Fruit fly (Drosophila melanogaster): Measurements from ENCODE around the gene CalpC.

The CalpC gene

DNA sequence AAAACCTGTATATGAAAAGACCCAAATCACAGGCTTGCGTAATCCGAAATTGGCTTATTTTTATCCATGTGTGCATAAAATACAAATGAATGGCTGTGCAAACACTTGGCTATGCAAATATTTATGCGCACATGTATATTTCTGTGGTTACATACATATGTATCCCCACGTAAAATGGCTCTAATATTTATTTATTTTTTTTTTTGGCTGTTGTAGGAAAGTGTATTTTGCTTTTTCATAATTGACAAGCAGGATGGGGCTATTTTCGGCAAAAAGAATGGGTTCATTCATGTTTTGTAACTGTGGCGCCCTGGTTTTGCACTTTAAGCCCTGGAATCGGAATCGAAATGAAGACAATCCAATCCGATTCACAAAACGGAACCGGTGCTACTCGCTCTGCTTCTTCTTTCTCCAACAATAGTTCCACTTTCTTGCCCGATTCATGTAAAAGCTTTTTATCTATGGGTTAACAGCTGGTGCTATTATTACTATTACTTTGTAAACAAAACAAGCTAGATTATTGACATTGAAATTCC lies 9.6 kb downstream of the CalpC start (continued):
- TF ChIP-seq Hr3 (GFP tag; optimal IDR thresholded peaks at IDR 0.05) (peak; percentile 52), YL-1 (GFP tag; optimal IDR thresholded peaks at IDR 0.05) (no peak), CG1529 (GFP tag; optimal IDR thresholded peaks at IDR 0.05) (peak; percentile 31), schlank (tag; optimal IDR thresholded peaks at IDR 0.05) (peak; percentile 64), CG10565 (GFP tag; optimal IDR thresholded peaks at IDR 0.05) (no peak), CG8290 (GFP tag; optimal IDR thresholded peaks at IDR 0.05) (peak; percentile 5), CG8290 (tag; optimal IDR thresholded peaks at IDR 0.05) (peak in 1 of 2 experiments; percentile 79), CG8281 (tag; optimal IDR thresholded peaks at IDR 0.05) (peak; percentile 23), CG13296 (GFP tag; optimal IDR thresholded peaks at IDR 0.05) (peak; percentile 65), CG6683 (GFP tag; optimal IDR thresholded peaks at IDR 0.05) (no peak), CG4707 (GFP tag; optimal IDR thresholded peaks at IDR 0.05) (peak; percentile 14), CG15514 (GFP tag; optimal IDR thresholded peaks at IDR 0.05) (peak; percentile 99), Poxn (GFP tag; IDR thresholded peaks at IDR 0.05) (no peak), sc (optimal IDR thresholded peaks at IDR 0.05) (no peak), sc (GFP tag; optimal IDR thresholded peaks at IDR 0.05) (no peak), CG34376 (GFP tag; optimal IDR thresholded peaks at IDR 0.05) (peak; percentile 60), TFAM (GFP tag; optimal IDR thresholded peaks at IDR 0.05) (no peak), CG4424 (GFP tag; optimal IDR thresholded peaks at IDR 0.05) (peak; percentile 65), fd96Cb (tag; optimal IDR thresholded peaks at IDR 0.05) (peak; percentile 58), CG18262 (tag; optimal IDR thresholded peaks at IDR 0.05) (peak; percentile 30), CHES-1-like (GFP tag; optimal IDR thresholded peaks at IDR 0.05) (peak; percentile 73), eyg (GFP tag; optimal IDR thresholded peaks at IDR 0.05) (peak; percentile 52), HmgD (GFP tag; optimal IDR thresholded peaks at IDR 0.05) (peak; percentile 6), CG13624 (GFP tag; optimal IDR thresholded peaks at IDR 0.05) (peak; percentile 71), psq (GFP tag; optimal IDR thresholded peaks at IDR 0.05) (no peak), CG15479 (GFP tag; optimal IDR thresholded peaks at IDR 0.05) (no peak), btn (GFP tag; optimal IDR thresholded peaks at IDR 0.05) (peak; percentile 34), pho (GFP tag; optimal IDR thresholded peaks at IDR 0.05) (peak; percentile 77), tap (tag; optimal IDR thresholded peaks at IDR 0.05) (peak; percentile 43), klu (GFP tag; IDR thresholded peaks at IDR 0.05) (0 out of 2 replicates have a peak, but pooled peaks have one; percentile 40), zfh1 (GFP tag; IDR thresholded peaks at IDR 0.05) (peak; percentile 78), dpn (GFP tag; optimal IDR thresholded peaks at IDR 0.05) (peak; percentile 73 to 80), disco-r (GFP tag; optimal IDR thresholded peaks at IDR 0.05) (peak; percentile 33), wor (GFP tag; IDR thresholded peaks at IDR 0.05) (peak; percentile 51; the same call in 1 of the 2 replicates), z (GFP tag; IDR thresholded peaks at IDR 0.05) (0 out of 3 replicates have a peak, but pooled peaks have one; percentile 40), CG15269 (tag; optimal IDR thresholded peaks at IDR 0.05) (peak; percentile 73), CG6689 (GFP tag; IDR thresholded peaks at IDR 0.05) (peak; percentile 79), Dll (GFP tag; IDR thresholded peaks at IDR 0.05; ENCODE audit: partially characterized antibody) (0 out of 4 replicates have a peak, but pooled peaks have one; percentile 22), CG11723 (GFP tag; optimal IDR thresholded peaks at IDR 0.05) (peak; percentile 62), CG10979 (tag; optimal IDR thresholded peaks at IDR 0.05) (peak; percentile 21), CG13775 (GFP tag; optimal IDR thresholded peaks at IDR 0.05) (peak; percentile 74), NC2β (GFP tag; optimal IDR thresholded peaks at IDR 0.05) (peak; percentile 57), CG14860 (GFP tag; IDR thresholded peaks at IDR 0.05; ENCODE audit: partially characterized antibody) (no peak), ind (GFP tag; optimal IDR thresholded peaks at IDR 0.05) (peak; percentile 74), Doc2 (GFP tag; IDR thresholded peaks at IDR 0.05) (no peak), Ssrp (tag; optimal IDR thresholded peaks at IDR 0.05) (peak; percentile 61), CG15011 (GFP tag; optimal IDR thresholded peaks at IDR 0.05) (peak; percentile 37), CG9215 (GFP tag; IDR thresholded peaks at IDR 0.05) (no peak; the same call in none of the 2 replicates), CG4360 (GFP tag; IDR thresholded peaks at IDR 0.05) (0 out of 2 replicates have a peak, but pooled peaks have one; percentile 38), dimm (GFP tag; IDR thresholded peaks at IDR 0.05) (no peak), Xrp1 (GFP tag; IDR thresholded peaks at IDR 0.05) (peak; percentile 81)
